Fruit fly (Drosophila melanogaster): ENCODE results near the gene Rbsn-5.

The Rbsn-5 gene

dm6 chr2L:8203748-8204147 is 44.1 kb downstream of the Rbsn-5 start (continued):
- no peak for TF ChIP-seq CG11085 (GFP tag; IDR thresholded peaks at IDR 0.05)
- TF ChIP-seq Med (GFP tag) = peak; percentile 5
- TF ChIP-seq aop (GFP tag; IDR thresholded peaks at IDR 0.05) = no peak
- TF ChIP-seq p53 (GFP tag; optimal IDR thresholded peaks at IDR 0.05) = no peak
- no peak for TF ChIP-seq CG31224 (GFP tag; IDR thresholded peaks at IDR 0.05)
- no peak for TF ChIP-seq CG18619 (GFP tag; optimal IDR thresholded peaks at IDR 0.05)
- no peak for TF ChIP-seq sisA (GFP tag; IDR thresholded peaks at IDR 0.05)

- no peak for TF ChIP-seq trh (GFP tag; optimal IDR thresholded peaks at IDR 0.05)
- TF ChIP-seq sr (GFP tag; IDR thresholded peaks at IDR 0.05) = no peak
- no peak for TF ChIP-seq dati (GFP tag; IDR thresholded peaks at IDR 0.05)
- no peak for TF ChIP-seq Aef1 (GFP tag; IDR thresholded peaks at IDR 0.05)
- TF ChIP-seq ems (GFP tag; optimal IDR thresholded peaks at IDR 0.05) = no peak
- no peak for TF ChIP-seq Bteb2 (GFP tag; optimal IDR thresholded peaks at IDR 0.05)
- TF ChIP-seq mld (GFP tag; IDR thresholded peaks at IDR 0.05; ENCODE audit: partially characterized antibody) = peak; percentile 32; the same call in 1 of the 3 replicates
- TF ChIP-seq CG7987 (GFP tag; optimal IDR thresholded peaks at IDR 0.05) = no peak
- no peak for TF ChIP-seq CG2129 (GFP tag; IDR thresholded peaks at IDR 0.05; ENCODE audit: partially characterized antibody)
- TF ChIP-seq eyg (GFP tag; optimal IDR thresholded peaks at IDR 0.05) = no peak
- TF ChIP-seq CG11247 (GFP tag; IDR thresholded peaks at IDR 0.05) = no peak
- no peak for TF ChIP-seq Xbp1 (GFP tag; optimal IDR thresholded peaks at IDR 0.05)
- no peak for TF ChIP-seq emc (GFP tag; optimal IDR thresholded peaks at IDR 0.05)
- no peak for TF ChIP-seq CG7745 (tag; optimal IDR thresholded peaks at IDR 0.05)
- TF ChIP-seq ase (GFP tag; IDR thresholded peaks at IDR 0.05) = 0 out of 3 replicates have a peak, but pooled peaks have one; percentile 10
- TF ChIP-seq CG13287 (GFP tag; IDR thresholded peaks at IDR 0.05; ENCODE audit: partially characterized antibody) = no peak
- TF ChIP-seq seq (GFP tag; IDR thresholded peaks at IDR 0.05) = no peak
- peak in 1 of 2 experiments; percentile 78 for TF ChIP-seq Pdp1 (GFP tag; optimal IDR thresholded peaks at IDR 0.05)
- no peak for TF ChIP-seq grn (GFP tag; optimal IDR thresholded peaks at IDR 0.05)
- no peak for TF ChIP-seq CG9437 (GFP tag; optimal IDR thresholded peaks at IDR 0.05)
- no peak for TF ChIP-seq klu (GFP tag; IDR thresholded peaks at IDR 0.05)
- no peak for TF ChIP-seq unc-4 (GFP tag; IDR thresholded peaks at IDR 0.05; ENCODE audit: partially characterized antibody)
- TF ChIP-seq CG11456 (GFP tag; IDR thresholded peaks at IDR 0.05) = no peak
- TF ChIP-seq CG3995 (GFP tag; optimal IDR thresholded peaks at IDR 0.05) = no peak
- no peak for TF ChIP-seq cas (GFP tag; IDR thresholded peaks at IDR 0.05)
These were observed 44.7 kb downstream of the Rbsn-5 start for dm6 chr2L:8204366-8204765.

dm6 chr2L:8204996-8205567 is 45.5 kb downstream of the Rbsn-5 start, which contains the start of gene SLC5A11:
Gene SLC5A11, minus strand, starts transcription at chr2L:8205132.
- peak; percentile 88 for TF ChIP-seq p53 (GFP tag; optimal IDR thresholded peaks at IDR 0.05)
- TF ChIP-seq CG15696 (tag; optimal IDR thresholded peaks at IDR 0.05) = peak; percentile 70
- peak; percentile 54 for TF ChIP-seq CHES-1-like (GFP tag; optimal IDR thresholded peaks at IDR 0.05)
- peak; percentile 74 for TF ChIP-seq CG10321 (GFP tag; IDR thresholded peaks at IDR 0.05)
- TF ChIP-seq CG18599 (GFP tag; optimal IDR thresholded peaks at IDR 0.05) = peak; percentile 99
- TF ChIP-seq grau (tag; optimal IDR thresholded peaks at IDR 0.05) = peak; percentile 92
- TF ChIP-seq CG43689 (GFP tag; IDR thresholded peaks at IDR 0.05) = peak; percentile 88
- peak; percentile 100 for TF ChIP-seq Max (GFP tag; optimal IDR thresholded peaks at IDR 0.05)
- peak; percentile 96 for TF ChIP-seq Dek (tag; optimal IDR thresholded peaks at IDR 0.05)
- peak; percentile 97 for TF ChIP-seq CG13424 (tag; optimal IDR thresholded peaks at IDR 0.05)
- peak; percentile 66 for TF ChIP-seq CG7271 (tag; optimal IDR thresholded peaks at IDR 0.05)
- peak; percentile 98 for TF ChIP-seq chm (GFP tag; IDR thresholded peaks at IDR 0.05)
- TF ChIP-seq Atf3 (GFP tag; optimal IDR thresholded peaks at IDR 0.05) = no peak
- peak; percentile 87 for TF ChIP-seq cato (GFP tag; optimal IDR thresholded peaks at IDR 0.05; ENCODE audit: borderline replicate concordance)
- TF ChIP-seq CG14667 (GFP tag; IDR thresholded peaks at IDR 0.05) = peak; percentile 94
- no peak for TF ChIP-seq nerfin-2 (GFP tag; IDR thresholded peaks at IDR 0.05; ENCODE audit: partially characterized antibody)
- TF ChIP-seq CG9876 (GFP tag; optimal IDR thresholded peaks at IDR 0.05) = peak; percentile 54
- peak; percentile 95 for TF ChIP-seq CG15011 (GFP tag; optimal IDR thresholded peaks at IDR 0.05)
- TF ChIP-seq CG13287 (GFP tag; IDR thresholded peaks at IDR 0.05; ENCODE audit: partially characterized antibody) = no peak; the same call in 1 of the 2 replicates

Data from whole organism, embryonic.